Fruit fly (Drosophila melanogaster) whole organism, embryonic: ENCODE results near the gene CG31459.

Experiments
- B-H2 ChIP-seq: fragments of 200-800 bp; sonication (Bioruptor generic); optimal IDR thresholded peaks from 2 replicates; lab custom pipeline; 2018; ENCODE audit warnings: missing biosample characterization, mild to moderate bottlenecking, missing genetic modification characterization
- CG10147 ChIP-seq: fragments of 200-800 bp; sonication (Bioruptor generic); optimal IDR thresholded peaks from 2 replicates; lab custom pipeline; 2019; ENCODE audit warnings: missing biosample characterization, mild to moderate bottlenecking, missing genetic modification characterization, moderate library complexity
- CG10209 ChIP-seq: fragments of 200-800 bp; sonication (Bioruptor generic); optimal IDR thresholded peaks from 3 replicates; lab custom pipeline; 2017; ENCODE audit warnings: missing biosample characterization, mild to moderate bottlenecking, missing genetic modification characterization, missing genetic modification reagents
- CG10543 ChIP-seq: fragments of 200-800 bp; sonication (Bioruptor generic); optimal IDR thresholded peaks from 3 replicates; lab custom pipeline; 2017; ENCODE audit warnings: missing biosample characterization, mild to moderate bottlenecking, missing genetic modification characterization, moderate library complexity
- CG15073 ChIP-seq: fragments of 200-800 bp; sonication (Bioruptor generic); optimal IDR thresholded peaks from 2 replicates; lab custom pipeline; 2016; ENCODE audit warnings: missing biosample characterization, missing genetic modification characterization
- CG16813 ChIP-seq: fragments of 200-800 bp; sonication (Bioruptor generic); IDR thresholded peaks from 3 replicates; pipeline ENCODE4 v1.3.6; 2022; ENCODE audit warnings: missing biosample characterization, missing genetic modification characterization; ENCODE audit not compliant: partially characterized antibody
- CG17385 ChIP-seq: fragments of 200-800 bp; sonication (Bioruptor generic); optimal IDR thresholded peaks from 3 replicates; lab custom pipeline; 2018; ENCODE audit warnings: missing biosample characterization, mild to moderate bottlenecking, missing genetic modification characterization
- CG31224 ChIP-seq: fragments of 200-800 bp; sonication (Bioruptor generic); IDR thresholded peaks from 2 replicates; pipeline ENCODE4 v1.3.6; 2022; ENCODE audit warnings: missing biosample characterization, missing genetic modification characterization
- CG3281 ChIP-seq: fragments of 200-800 bp; sonication (Bioruptor generic); optimal IDR thresholded peaks from 3 replicates; lab custom pipeline; 2017; ENCODE audit warnings: missing biosample characterization, mild to moderate bottlenecking, missing genetic modification characterization
- CG34224 ChIP-seq: fragments of 200-800 bp; sonication (Bioruptor generic); IDR thresholded peaks from 3 replicates; pipeline ENCODE4 v1.3.6; 2022; ENCODE audit warnings: missing biosample characterization, missing genetic modification characterization; ENCODE audit not compliant: partially characterized antibody
- CG3847 ChIP-seq: fragments of 200-800 bp; sonication (Bioruptor generic); IDR thresholded peaks from 2 replicates; pipeline ENCODE4 v1.3.6; 2022; ENCODE audit warnings: missing biosample characterization, missing genetic modification characterization
- CG4360 ChIP-seq: fragments of 200-800 bp; sonication (Bioruptor generic); IDR thresholded peaks from 2 replicates; pipeline ENCODE4 v1.3.6; 2022; ENCODE audit warnings: missing biosample characterization, missing genetic modification characterization
- CG4617 ChIP-seq: fragments of 200-800 bp; sonication (Bioruptor generic); optimal IDR thresholded peaks from 3 replicates; lab custom pipeline; 2016; ENCODE audit warnings: missing biosample characterization, missing genetic modification characterization, borderline replicate concordance
- CG4820 ChIP-seq: fragments of 200-800 bp; sonication (Bioruptor generic); optimal IDR thresholded peaks from 3 replicates; lab custom pipeline; 2016; ENCODE audit warnings: missing biosample characterization, missing genetic modification characterization
- CoRest ChIP-seq: fragments of 200-800 bp; sonication (Bioruptor generic); optimal IDR thresholded peaks from 3 replicates; lab custom pipeline; 2018; ENCODE audit warnings: missing biosample characterization, mild to moderate bottlenecking, missing genetic modification characterization, moderate library complexity
- D19A ChIP-seq: fragments of 200-800 bp; optimal IDR thresholded peaks from 3 replicates; lab custom pipeline; 2019; ENCODE audit warnings: missing biosample characterization, mild to moderate bottlenecking, missing genetic modification characterization, moderate library complexity
- HLH4C ChIP-seq: fragments of 200-800 bp; sonication (Bioruptor generic); IDR thresholded peaks from 3 replicates; pipeline ENCODE4 v1.3.6; 2022; ENCODE audit warnings: missing biosample characterization, missing genetic modification characterization; ENCODE audit not compliant: partially characterized antibody
- Hr3 ChIP-seq: fragments of 200-800 bp; sonication (Bioruptor generic); optimal IDR thresholded peaks from 3 replicates; lab custom pipeline; 2016; ENCODE audit warnings: missing biosample characterization, missing genetic modification characterization
- Hr51 ChIP-seq, 2 experiments: fragments of 200-800 bp; sonication (Bioruptor generic); optimal IDR thresholded peaks; 2 replicates in 1 of 2; 3 replicates in 1 of 2; lab custom pipeline; 2016 to 2018; ENCODE audit warnings: missing biosample characterization in 2 of 2, missing genetic modification characterization in 2 of 2, mild to moderate bottlenecking in 1 of 2, moderate library complexity in 1 of 2
- Kr ChIP-seq: fragments of 200-800 bp; sonication (Bioruptor generic); optimal IDR thresholded peaks from 2 replicates; lab custom pipeline; 2017; ENCODE audit warnings: missing biosample characterization, mild to moderate bottlenecking, missing genetic modification characterization
- Lhr ChIP-seq: fragments of 200-800 bp; sonication (Bioruptor generic); optimal IDR thresholded peaks from 3 replicates; lab custom pipeline; 2017; ENCODE audit warnings: mild to moderate bottlenecking, missing biosample characterization, missing genetic modification reagents, missing genetic modification characterization
- Max ChIP-seq: fragments of 200-800 bp; sonication (Bioruptor generic); optimal IDR thresholded peaks from 2 replicates; lab custom pipeline; 2016; ENCODE audit warnings: missing biosample characterization, mild to moderate bottlenecking, missing genetic modification characterization
- Myb ChIP-seq: fragments of 200-800 bp; sonication (Bioruptor generic); optimal IDR thresholded peaks from 2 replicates; lab custom pipeline; 2016; ENCODE audit warnings: missing biosample characterization, missing genetic modification characterization
- Neu2 ChIP-seq: fragments of 200-800 bp; sonication (Bioruptor generic); optimal IDR thresholded peaks from 3 replicates; lab custom pipeline; 2016; ENCODE audit warnings: missing biosample characterization, missing genetic modification characterization, borderline replicate concordance
- Oaz ChIP-seq: fragments of 200-800 bp; sonication (Bioruptor generic); IDR thresholded peaks from 2 replicates; pipeline ENCODE4 v1.3.6; 2022; ENCODE audit warnings: missing biosample characterization, missing genetic modification characterization
- Optix ChIP-seq: fragments of 200-800 bp; sonication (Bioruptor generic); IDR thresholded peaks from 3 replicates; pipeline ENCODE4 v1.3.6; 2022; ENCODE audit warnings: missing biosample characterization, missing genetic modification characterization
- Sox100B ChIP-seq: fragments of 200-800 bp; sonication (Bioruptor generic); optimal IDR thresholded peaks from 3 replicates; lab custom pipeline; 2018; ENCODE audit warnings: missing biosample characterization, mild to moderate bottlenecking, missing genetic modification characterization
- Ssrp ChIP-seq: fragments of 200-800 bp; sonication (Bioruptor generic); optimal IDR thresholded peaks from 2 replicates; lab custom pipeline; 2018; ENCODE audit warnings: missing biosample characterization, mild to moderate bottlenecking, missing genetic modification characterization, moderate library complexity
- Xrp1 ChIP-seq: fragments of 200-800 bp; sonication (Bioruptor generic); IDR thresholded peaks from 2 replicates; pipeline ENCODE4 v1.3.6; 2022; ENCODE audit warnings: missing biosample characterization, missing genetic modification characterization
- aop ChIP-seq: fragments of 200-800 bp; sonication (Bioruptor generic); IDR thresholded peaks from 2 replicates; pipeline ENCODE4 v1.3.6; 2022; ENCODE audit warnings: missing biosample characterization, missing genetic modification characterization
- ase ChIP-seq: fragments of 200-800 bp; sonication (Bioruptor generic); IDR thresholded peaks from 3 replicates; pipeline ENCODE4 v1.3.6; 2022; ENCODE audit warnings: missing biosample characterization, missing genetic modification characterization
- ato ChIP-seq: fragments of 200-800 bp; sonication (Bioruptor generic); IDR thresholded peaks from 2 replicates; pipeline ENCODE4 v1.3.6; 2022; ENCODE audit warnings: missing biosample characterization, missing genetic modification characterization; ENCODE audit not compliant: partially characterized antibody
- bbx ChIP-seq: fragments of 200-800 bp; sonication (Bioruptor generic); IDR thresholded peaks from 2 replicates; pipeline ENCODE4 v1.3.6; 2022; ENCODE audit warnings: missing biosample characterization, missing genetic modification characterization; ENCODE audit not compliant: partially characterized antibody
- bsh ChIP-seq, 2 experiments: fragments of 200-800 bp; sonication (Bioruptor generic); optimal IDR thresholded peaks; 2 replicates each; lab custom pipeline; 2017 to 2018; ENCODE audit warnings: mild to moderate bottlenecking in 2 of 2, missing biosample characterization in 2 of 2, missing genetic modification characterization in 2 of 2, moderate library complexity in 1 of 2
- dm ChIP-seq: fragments of 200-800 bp; sonication (Bioruptor generic); optimal IDR thresholded peaks from 3 replicates; lab custom pipeline; 2016; ENCODE audit warnings: missing biosample characterization, missing genetic modification characterization
- ems ChIP-seq: fragments of 200-800 bp; sonication (Bioruptor generic); optimal IDR thresholded peaks from 3 replicates; lab custom pipeline; 2016; ENCODE audit warnings: missing biosample characterization, missing genetic modification characterization
- eyg ChIP-seq: fragments of 200-800 bp; sonication (Bioruptor generic); optimal IDR thresholded peaks from 3 replicates; lab custom pipeline; 2016; ENCODE audit warnings: missing biosample characterization, missing genetic modification characterization
- fru ChIP-seq: fragments of >200 bp; optimal IDR thresholded peaks from 2 replicates; lab custom pipeline; 2017
- grau ChIP-seq: fragments of 200-800 bp; optimal IDR thresholded peaks from 3 replicates; lab custom pipeline; 2019; ENCODE audit warnings: missing biosample characterization, mild to moderate bottlenecking, missing genetic modification characterization, moderate library complexity
- kay ChIP-seq: fragments of 200-800 bp; sonication (Bioruptor generic); optimal IDR thresholded peaks from 2 replicates; lab custom pipeline; 2016; ENCODE audit warnings: missing biosample characterization, missing genetic modification characterization
- kni ChIP-seq: fragments of 200-800 bp; sonication (Bioruptor generic); optimal IDR thresholded peaks from 3 replicates; lab custom pipeline; 2017; ENCODE audit warnings: mild to moderate bottlenecking, missing biosample characterization, missing genetic modification reagents, missing genetic modification characterization
- luna ChIP-seq: fragments of 200-800 bp; sonication (Bioruptor generic); optimal IDR thresholded peaks from 2 replicates; lab custom pipeline; 2016; ENCODE audit warnings: missing biosample characterization, missing genetic modification characterization
- nerfin-1 ChIP-seq: fragments of 200-800 bp; sonication (Bioruptor generic); optimal IDR thresholded peaks from 3 replicates; lab custom pipeline; 2019; ENCODE audit warnings: missing biosample characterization, mild to moderate bottlenecking, missing genetic modification characterization, moderate library complexity
- onecut ChIP-seq: fragments of 200-800 bp; sonication (Bioruptor generic); IDR thresholded peaks from 2 replicates; pipeline ENCODE4 v1.3.6; 2022; ENCODE audit warnings: missing biosample characterization, missing genetic modification characterization
- pzg ChIP-seq: fragments of 200-800 bp; sonication (Bioruptor generic); optimal IDR thresholded peaks from 3 replicates; lab custom pipeline; 2018; ENCODE audit warnings: missing biosample characterization, mild to moderate bottlenecking, missing genetic modification characterization, moderate library complexity
- sd ChIP-seq: fragments of 200-800 bp; sonication (Bioruptor generic); optimal IDR thresholded peaks from 3 replicates; lab custom pipeline; 2018; ENCODE audit warnings: missing biosample characterization, mild to moderate bottlenecking, missing genetic modification characterization, moderate library complexity
- sob ChIP-seq: fragments of 200-800 bp; sonication (Bioruptor generic); IDR thresholded peaks from 2 replicates; pipeline ENCODE4 v1.3.6; 2022; ENCODE audit warnings: missing biosample characterization, missing genetic modification characterization
- trem ChIP-seq: fragments of 200-800 bp; optimal IDR thresholded peaks from 3 replicates; lab custom pipeline; 2019; ENCODE audit warnings: missing biosample characterization, mild to moderate bottlenecking, missing genetic modification characterization, moderate library complexity
- ttk ChIP-seq: fragments of 200-800 bp; sonication (Bioruptor generic); IDR thresholded peaks from 2 replicates; pipeline ENCODE4 v2.1.2; 2022; ENCODE audit warnings: missing biosample characterization, missing genetic modification characterization
- yki ChIP-seq: fragments of >200 bp; optimal IDR thresholded peaks from 3 replicates; lab custom pipeline; 2018

Gene CG31459

dm6 chr3R:19880431-19880939, 39.8 kb downstream of the CG31459 start (continued):
- TF ChIP-seq CG3847 (GFP tag; lab: Robert Waterston, UW): peak; percentile 55
- TF ChIP-seq kay (GFP tag; lab: Kevin White, UChicago): no peak
- TF ChIP-seq kni (GFP tag; lab: Kevin White, UChicago): peak; percentile 65
- no peak for TF ChIP-seq Oaz (GFP tag; lab: Robert Waterston, UW)
- TF ChIP-seq D19A: peak; percentile 39
- no peak for TF ChIP-seq Max (GFP tag; lab: Kevin White, UChicago)
- no peak for TF ChIP-seq CG31224 (GFP tag; lab: Robert Waterston, UW)
- TF ChIP-seq Kr (GFP tag; lab: Kevin White, UChicago): no peak
- peak; percentile 58 for TF ChIP-seq sob
- TF ChIP-seq grau: peak; percentile 96
- no peak for TF ChIP-seq CG4617 (GFP tag; lab: Kevin White, UChicago)
- TF ChIP-seq dm (GFP tag; lab: Kevin White, UChicago): peak; percentile 12
- no peak for TF ChIP-seq CG16813
- no peak for TF ChIP-seq bbx (GFP tag; lab: Robert Waterston, UW)
- TF ChIP-seq Optix (GFP tag; lab: Robert Waterston, UW): 0 out of 3 replicates have a peak, but pooled peaks have one; percentile 26
- TF ChIP-seq Hr51 (GFP tag; optimal IDR thresholded peaks at IDR 0.05; lab: Kevin White, UChicago): peak in 1 of 2 experiments; percentile 75
- no peak for TF ChIP-seq Lhr (GFP tag; lab: Kevin White, UChicago)
- TF ChIP-seq CG10147: peak; percentile 54
- TF ChIP-seq CG3281 (GFP tag; lab: Kevin White, UChicago): peak; percentile 51
- peak; percentile 35; the same call in 1 of the 2 replicates for TF ChIP-seq Xrp1 (GFP tag; lab: Robert Waterston, UW)
- TF ChIP-seq HLH4C: no peak
- 0 out of 3 replicates have a peak, but pooled peaks have one; percentile 16 for TF ChIP-seq CG34224 (GFP tag; lab: Robert Waterston, UW)
- no peak; the same call in 1 of the 2 replicates for TF ChIP-seq ttk
- TF ChIP-seq sd (tag; lab: Kevin White, UChicago): peak; percentile 39
- TF ChIP-seq ems (GFP tag; lab: Kevin White, UChicago): no peak
- no peak for TF ChIP-seq Neu2 (GFP tag; lab: Kevin White, UChicago)
- peak; percentile 73 for TF ChIP-seq CG17385 (GFP tag; lab: Kevin White, UChicago)
- no peak; the same call in 1 of the 2 replicates for TF ChIP-seq ato (GFP tag; lab: Robert Waterston, UW)
- TF ChIP-seq aop (GFP tag; lab: Robert Waterston, UW): no peak
- peak; percentile 38 for TF ChIP-seq Ssrp
- TF ChIP-seq pzg: no peak
- no peak; the same call in 1 of the 2 replicates for TF ChIP-seq onecut
- no peak for TF ChIP-seq ase
- no peak for TF ChIP-seq yki (lab: Kevin White, UChicago)
- peak; percentile 63 for TF ChIP-seq CoRest (tag; lab: Kevin White, UChicago)
- peak; percentile 23 for TF ChIP-seq Hr3 (GFP tag; lab: Kevin White, UChicago)
- no peak for TF ChIP-seq luna (GFP tag; lab: Kevin White, UChicago)
- peak; percentile 37 for TF ChIP-seq CG4820 (GFP tag; lab: Kevin White, UChicago)
- TF ChIP-seq bsh (GFP tag; optimal IDR thresholded peaks at IDR 0.05; lab: Kevin White, UChicago): peak in 1 of 2 experiments; percentile 59
- peak; percentile 21 for TF ChIP-seq Myb (GFP tag; lab: Kevin White, UChicago)
- peak; percentile 70 for TF ChIP-seq nerfin-1 (tag; lab: Kevin White, UChicago)
- TF ChIP-seq CG4360 (GFP tag; lab: Robert Waterston, UW): peak; percentile 62
- no peak for TF ChIP-seq eyg (GFP tag; lab: Kevin White, UChicago)
- TF ChIP-seq B-H2: peak; percentile 43
- TF ChIP-seq Sox100B (GFP tag; lab: Kevin White, UChicago): peak; percentile 75
- TF ChIP-seq fru (lab: Kevin White, UChicago): no peak
- no peak for TF ChIP-seq CG10209 (GFP tag; lab: Kevin White, UChicago)
- TF ChIP-seq trem (tag; lab: Kevin White, UChicago): no peak
- peak; percentile 96 for TF ChIP-seq CG15073 (GFP tag; lab: Kevin White, UChicago)
- TF ChIP-seq CG10543 (GFP tag; lab: Kevin White, UChicago): peak; percentile 74
